Fruit fly (Drosophila melanogaster) whole organism: ENCODE measurements around the gene Nlg2.

Experiments used
- EcR ChIP-seq, 2 experiments: fragments of >200 bp; optimal IDR thresholded peaks; 2 replicates each; lab custom pipeline; 2017; ENCODE audit warnings: missing biosample characterization in 2 of 2, missing genetic modification characterization in 2 of 2, missing genetic modification reagents in 2 of 2
- pan ChIP-seq: fragments of >200 bp; optimal IDR thresholded peaks from 2 replicates; lab custom pipeline; 2017
- psq ChIP-seq: fragments of >200 bp; optimal IDR thresholded peaks from 2 replicates; lab custom pipeline; 2017
- usp ChIP-seq: fragments of >200 bp; optimal IDR thresholded peaks from 2 replicates; lab custom pipeline; 2017; ENCODE audit warnings: missing biosample characterization, missing genetic modification characterization, mixed read lengths

- TF ChIP-seq EcR (GFP tag; optimal IDR thresholded peaks at IDR 0.05; lab: Kevin White, UChicago): no peak
- TF ChIP-seq pan: peak; percentile 97
- TF ChIP-seq usp (GFP tag; lab: Kevin White, UChicago): no peak
- no peak for TF ChIP-seq psq (lab: Kevin White, UChicago)
These were observed 44.0 kb downstream of the Nlg2 start, which contains the start of gene nop5 for dm6 chr2L:6918517-6919202.
